Fruit fly (Drosophila melanogaster): ENCODE results near the gene Wdr37.

Wdr37 gene

DNA sequence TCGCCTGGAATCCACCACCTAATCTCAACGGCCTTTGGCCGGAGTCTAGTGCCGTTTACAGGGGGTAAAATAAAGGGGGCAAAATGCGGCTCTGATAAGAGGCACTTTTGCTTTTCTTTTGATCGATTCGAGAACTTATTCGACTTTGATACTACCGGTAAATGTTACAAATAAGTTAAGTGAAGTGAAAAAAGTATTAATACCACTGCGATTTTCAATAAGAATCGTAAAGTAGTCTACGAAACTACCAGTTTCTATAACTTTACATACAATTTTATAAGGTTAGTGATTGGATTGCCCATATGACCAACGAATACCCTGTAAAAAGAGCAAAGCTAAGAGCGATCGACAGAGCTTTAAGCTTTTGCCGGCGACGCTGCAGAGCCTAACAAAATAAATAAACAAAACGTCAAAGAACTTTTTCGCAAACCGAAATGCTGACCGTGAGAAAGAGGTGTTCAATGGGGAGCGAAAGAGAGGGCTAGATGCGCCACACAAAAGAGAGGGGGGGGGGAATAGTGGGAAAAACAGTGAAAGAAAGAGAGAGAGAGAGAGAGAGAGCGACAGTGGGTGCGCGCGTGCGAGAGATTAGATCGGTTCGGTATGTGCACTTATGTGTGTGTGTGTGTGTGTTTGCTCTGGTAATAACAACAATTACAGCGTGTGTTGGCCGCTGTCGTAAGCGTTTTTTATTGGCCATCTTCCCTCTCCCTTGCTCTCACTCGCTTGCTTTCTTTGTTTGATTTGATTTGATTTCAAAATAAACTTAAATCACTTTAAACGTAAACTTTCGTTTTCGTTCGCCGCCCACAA, 34.2 kb upstream of the Wdr37 start (continued):
- TF ChIP-seq CG3407 (GFP tag; optimal IDR thresholded peaks at IDR 0.05) (no peak), H15 (GFP tag; IDR thresholded peaks at IDR 0.05) (no peak), dimm (GFP tag; IDR thresholded peaks at IDR 0.05) (no peak), CG10979 (tag; optimal IDR thresholded peaks at IDR 0.05) (no peak), CG30431 (GFP tag; optimal IDR thresholded peaks at IDR 0.05) (peak; percentile 12), tup (GFP tag; optimal IDR thresholded peaks at IDR 0.05) (peak; percentile 12), gcm2 (GFP tag; optimal IDR thresholded peaks at IDR 0.05) (no peak), Bdp1 (GFP tag; optimal IDR thresholded peaks at IDR 0.05) (peak; percentile 11), CG17328 (GFP tag; IDR thresholded peaks at IDR 0.05) (peak; percentile 37), CG9727 (GFP tag; optimal IDR thresholded peaks at IDR 0.05) (peak; percentile 61), gt (GFP tag; IDR thresholded peaks at IDR 0.05) (no peak), CG1529 (GFP tag; optimal IDR thresholded peaks at IDR 0.05) (no peak), CG32532 (GFP tag; IDR thresholded peaks at IDR 0.05) (peak; percentile 65), Mad (GFP tag; optimal IDR thresholded peaks at IDR 0.05) (no peak), CG13287 (GFP tag; IDR thresholded peaks at IDR 0.05; ENCODE audit: partially characterized antibody) (no peak; the same call in 1 of the 2 replicates), grn (GFP tag; optimal IDR thresholded peaks at IDR 0.05) (peak; percentile 72), CG11093 (GFP tag; IDR thresholded peaks at IDR 0.05) (no peak), Neu2 (GFP tag; optimal IDR thresholded peaks at IDR 0.05; ENCODE audit: borderline replicate concordance) (no peak), Tbp (GFP tag; optimal IDR thresholded peaks at IDR 0.05) (no peak), ranshi (GFP tag; IDR thresholded peaks at IDR 0.05) (peak; percentile 71), CG12219 (GFP tag; optimal IDR thresholded peaks at IDR 0.05) (peak; percentile 9), ham (GFP tag; IDR thresholded peaks at IDR 0.05) (no peak), lab (GFP tag; optimal IDR thresholded peaks at IDR 0.05) (peak; percentile 81), zen (tag; optimal IDR thresholded peaks at IDR 0.05) (no peak), CG8944 (GFP tag; optimal IDR thresholded peaks at IDR 0.05) (peak; percentile 63), CG8281 (tag; optimal IDR thresholded peaks at IDR 0.05) (no peak), CG8388 (GFP tag; optimal IDR thresholded peaks at IDR 0.05) (peak; percentile 7), Dfd (GFP tag; optimal IDR thresholded peaks at IDR 0.05) (no peak), Deaf1 (tag; optimal IDR thresholded peaks at IDR 0.05) (no peak), CG3281 (GFP tag; optimal IDR thresholded peaks at IDR 0.05) (peak; percentile 73), CG9876 (GFP tag; optimal IDR thresholded peaks at IDR 0.05) (no peak), Lpt (GFP tag; optimal IDR thresholded peaks at IDR 0.05) (no peak), HmgZ (tag; optimal IDR thresholded peaks at IDR 0.05) (peak; percentile 26), bab2 (GFP tag; optimal IDR thresholded peaks at IDR 0.05) (peak; percentile 49), knrl (GFP tag; IDR thresholded peaks at IDR 0.05; ENCODE audit: partially characterized antibody) (no peak), fd96Cb (tag; optimal IDR thresholded peaks at IDR 0.05) (peak; percentile 75), CG12155 (GFP tag; optimal IDR thresholded peaks at IDR 0.05) (peak; percentile 68), CG5953 (GFP tag; IDR thresholded peaks at IDR 0.05) (no peak), CG18619 (GFP tag; optimal IDR thresholded peaks at IDR 0.05) (peak; percentile 53), Adf1 (GFP tag; IDR thresholded peaks at IDR 0.05) (peak; percentile 87), CG10565 (GFP tag; optimal IDR thresholded peaks at IDR 0.05) (no peak), HmgD (GFP tag; optimal IDR thresholded peaks at IDR 0.05) (no peak), Med (GFP tag) (peak; percentile 94), NC2α (GFP tag; optimal IDR thresholded peaks at IDR 0.05) (no peak), CG2116 (GFP tag; optimal IDR thresholded peaks at IDR 0.05) (no peak), jumu (GFP tag; optimal IDR thresholded peaks at IDR 0.05) (peak; percentile 24), CG8478 (optimal IDR thresholded peaks at IDR 0.05) (peak; percentile 32), pzg (GFP tag; optimal IDR thresholded peaks at IDR 0.05) (no peak), CG12391 (tag; optimal IDR thresholded peaks at IDR 0.05) (peak; percentile 67), CG2875 (GFP tag; optimal IDR thresholded peaks at IDR 0.05) (no peak), Ets65A (GFP tag) (peak; percentile 86)
